Worm (Caenorhabditis elegans): ENCODE measurements around the gene Y80D3A.8.
A peak's percentile ranks its signal among the peaks of the same experiment; 100 is the strongest.

The Y80D3A.8 gene

DNA sequence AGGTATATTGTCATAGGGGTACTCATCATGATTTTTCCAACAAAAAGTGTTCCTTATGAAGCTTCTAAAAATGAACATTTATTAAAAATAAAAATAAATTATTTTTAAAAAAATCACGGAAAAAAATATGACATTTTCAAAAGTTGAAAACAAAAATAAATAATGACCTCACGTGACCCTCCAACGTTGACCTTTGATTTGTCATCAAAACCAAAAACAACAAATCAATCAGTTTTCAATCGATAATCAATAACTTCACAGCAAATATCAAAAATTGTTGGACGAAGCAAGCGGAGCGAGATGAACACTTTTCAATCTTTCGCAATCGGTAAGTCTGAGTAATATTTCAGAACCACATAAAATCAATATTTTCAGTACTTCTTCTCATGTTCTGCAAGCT, at the start of gene Y80D3A.8:
Gene Y80D3A.8, plus strand, starts transcription at position 301 of the 400 bp plus-strand sequence.
- TF ChIP-seq bed-1 (GFP tag; IDR thresholded peaks at IDR 0.05) (no peak), F52B5.7 (tag; optimal IDR thresholded peaks at IDR 0.05) (no peak), nhr-120 (GFP tag; IDR thresholded peaks at IDR 0.05) (no peak), ceh-40 (GFP tag; IDR thresholded peaks at IDR 0.05) (no peak), madf-3 (GFP tag; IDR thresholded peaks at IDR 0.05) (no peak), ztf-22 (GFP tag; optimal IDR thresholded peaks at IDR 0.05) (no peak), gei-17 (GFP tag; optimal IDR thresholded peaks at IDR 0.05) (no peak), ceh-91 (GFP tag; IDR thresholded peaks at IDR 0.05) (no peak), let-607 (tag; optimal IDR thresholded peaks at IDR 0.05) (no peak), nhr-179 (tag; optimal IDR thresholded peaks at IDR 0.05) (no peak), chd-7 (tag; optimal IDR thresholded peaks at IDR 0.05) (no peak), tbp1 (GFP tag; optimal IDR thresholded peaks at IDR 0.05) (no peak)

DNA sequence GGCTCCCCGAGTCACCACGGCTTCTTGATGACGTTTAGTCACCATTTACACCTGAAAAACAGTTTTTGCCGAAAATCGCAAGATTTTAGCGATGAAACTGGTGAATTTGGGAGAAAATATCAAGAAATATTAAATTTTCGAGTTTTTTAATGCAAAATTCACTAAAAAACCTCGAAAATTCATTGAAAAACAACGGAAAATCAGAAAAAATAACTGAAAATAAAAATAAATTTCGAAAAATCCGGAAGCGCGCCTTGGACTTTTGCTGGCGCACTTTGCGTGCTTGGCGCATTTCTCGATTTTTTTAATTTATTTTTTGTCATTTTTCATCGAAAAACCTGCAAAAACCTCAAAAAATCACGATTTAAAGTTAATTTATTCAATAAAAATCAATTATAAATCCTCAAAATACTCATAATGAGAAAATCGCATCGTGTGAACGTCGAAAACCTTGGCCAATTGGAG, 45.5 kb upstream of the Y80D3A.8 start, which contains the start of gene emb-4:
Gene emb-4, minus strand, starts transcription at position 51 of the 465 bp plus-strand sequence.
- no peak for TF ChIP-seq dpl-1 (GFP tag; optimal IDR thresholded peaks at IDR 0.05)
- TF ChIP-seq Y53G8AR.9 (GFP tag; conservative IDR thresholded peaks at IDR 0.05): no peak
- TF ChIP-seq zfh-2 (GFP tag; conservative IDR thresholded peaks at IDR 0.05): no peak
- no peak for TF ChIP-seq ekl-4 (GFP tag; IDR thresholded peaks at IDR 0.05)
- TF ChIP-seq lin-54 (GFP tag; optimal IDR thresholded peaks at IDR 0.05): peak; percentile 58
- no peak for TF ChIP-seq aptf-2 (GFP tag; conservative IDR thresholded peaks at IDR 0.05)
- TF ChIP-seq C17E4.6 (GFP tag; IDR thresholded peaks at IDR 0.05): no peak
- TF ChIP-seq F49E8.2 (tag; optimal IDR thresholded peaks at IDR 0.05; ENCODE audit: insufficient read depth): no peak
- TF ChIP-seq Y95B8A.8 (GFP tag; IDR thresholded peaks at IDR 0.05): no peak
- peak; percentile 53 for TF ChIP-seq mcd-1 (GFP tag; IDR thresholded peaks at IDR 0.05)
- no peak for TF ChIP-seq madf-10 (tag; optimal IDR thresholded peaks at IDR 0.05)
- TF ChIP-seq K12H6.12 (tag; optimal IDR thresholded peaks at IDR 0.05): peak; percentile 12
- TF ChIP-seq nhr-27 (tag; optimal IDR thresholded peaks at IDR 0.05): no peak
- TF ChIP-seq lsl-1 (GFP tag; optimal IDR thresholded peaks at IDR 0.05): peak; percentile 24
- no peak for TF ChIP-seq cebp-1 (GFP tag; IDR thresholded peaks at IDR 0.05)
- peak; percentile 46 for TF ChIP-seq cebp-1 (tag; optimal IDR thresholded peaks at IDR 0.05)
- no peak for TF ChIP-seq die-1 (tag; optimal IDR thresholded peaks at IDR 0.05)
- 0 out of 2 replicates have a peak, but pooled peaks have one; percentile 36 for TF ChIP-seq dox-1 (GFP tag; IDR thresholded peaks at IDR 0.05)
- no peak for TF ChIP-seq sea-2 (GFP tag; IDR thresholded peaks at IDR 0.05)
- no peak for TF ChIP-seq ceh-40 (GFP tag; IDR thresholded peaks at IDR 0.05)
- no peak for TF ChIP-seq snpc-4 (GFP tag; optimal IDR thresholded peaks at IDR 0.05)
- TF ChIP-seq snpc-4 (tag; optimal IDR thresholded peaks at IDR 0.05): peak in 2 of 4 experiments; percentile 2 to 45
- peak; percentile 46 for TF ChIP-seq snpc-3.4 (tag; optimal IDR thresholded peaks at IDR 0.05)
- no peak for TF ChIP-seq F10E7.11 (tag; optimal IDR thresholded peaks at IDR 0.05)
- TF ChIP-seq repo-1 (tag; optimal IDR thresholded peaks at IDR 0.05): no peak
- TF ChIP-seq F57C9.4 (tag; optimal IDR thresholded peaks at IDR 0.05): no peak
- peak in 1 of 3 experiments; percentile 48 for TF ChIP-seq lin-35 (GFP tag; optimal IDR thresholded peaks at IDR 0.05)
- TF ChIP-seq T07F8.4 (tag; optimal IDR thresholded peaks at IDR 0.05): no peak
- TF ChIP-seq snpc-1.1 (tag; optimal IDR thresholded peaks at IDR 0.05; ENCODE audit: insufficient read depth): no peak
- TF ChIP-seq Y67H2A.10 (GFP tag; conservative IDR thresholded peaks at IDR 0.05): no peak
- peak; percentile 51 for TF ChIP-seq lin-40 (tag; optimal IDR thresholded peaks at IDR 0.05)
- no peak for TF ChIP-seq dpff-1 (tag; optimal IDR thresholded peaks at IDR 0.05)
- no peak for TF ChIP-seq egrh-3 (GFP tag; IDR thresholded peaks at IDR 0.05)
- peak; percentile 55; the same call in 1 of the 2 replicates for TF ChIP-seq pbrm-1 (GFP tag; IDR thresholded peaks at IDR 0.05)
- TF ChIP-seq ztf-18 (tag; optimal IDR thresholded peaks at IDR 0.05): peak; percentile 92

All from whole organism, young adult.